Worm (Caenorhabditis elegans): ENCODE measurements around the gene cdr-6.

The cdr-6 gene

DNA sequence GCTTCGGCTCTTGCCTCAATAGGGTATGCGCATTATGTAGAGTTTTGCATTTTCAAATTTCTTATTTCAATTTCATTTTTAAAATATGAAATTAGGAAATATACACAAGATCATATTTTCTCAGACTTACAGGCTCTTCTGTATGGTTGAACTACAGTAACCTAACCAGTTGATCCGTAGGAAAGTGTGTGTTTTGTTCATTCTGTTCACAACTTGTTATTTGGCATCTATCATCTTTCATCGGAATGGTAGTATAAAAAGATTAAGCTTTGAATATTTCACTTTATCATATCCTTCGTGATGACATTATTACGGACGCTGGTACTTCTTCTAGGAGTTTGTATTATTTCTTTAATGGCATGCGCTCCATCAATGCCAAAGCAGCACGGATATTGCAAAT, 7.6 kb downstream of the cdr-6 start, which contains the start of gene K01D12.10:
K01D12.10 (plus strand) TSS at position 301 of the 400 bp plus-strand sequence.
- TF ChIP-seq mes-2 (tag; optimal IDR thresholded peaks at IDR 0.05; ENCODE audit: poor library complexity, severe bottlenecking) = no peak
- TF ChIP-seq zfp-3 (GFP tag; conservative IDR thresholded peaks at IDR 0.05) = no peak
- TF ChIP-seq duxl-1 (tag; optimal IDR thresholded peaks at IDR 0.05; ENCODE audit: poor library complexity) = no peak
- TF ChIP-seq snpc-1.2 (GFP tag; IDR thresholded peaks at IDR 0.05) = no peak
- TF ChIP-seq ZK337.2 (GFP tag; IDR thresholded peaks at IDR 0.05) = no peak
- no peak for TF ChIP-seq ztf-7 (tag; optimal IDR thresholded peaks at IDR 0.05)
- no peak for TF ChIP-seq lir-3 (tag; optimal IDR thresholded peaks at IDR 0.05)
- no peak for TF ChIP-seq fos-1 (tag; optimal IDR thresholded peaks at IDR 0.05)

DNA sequence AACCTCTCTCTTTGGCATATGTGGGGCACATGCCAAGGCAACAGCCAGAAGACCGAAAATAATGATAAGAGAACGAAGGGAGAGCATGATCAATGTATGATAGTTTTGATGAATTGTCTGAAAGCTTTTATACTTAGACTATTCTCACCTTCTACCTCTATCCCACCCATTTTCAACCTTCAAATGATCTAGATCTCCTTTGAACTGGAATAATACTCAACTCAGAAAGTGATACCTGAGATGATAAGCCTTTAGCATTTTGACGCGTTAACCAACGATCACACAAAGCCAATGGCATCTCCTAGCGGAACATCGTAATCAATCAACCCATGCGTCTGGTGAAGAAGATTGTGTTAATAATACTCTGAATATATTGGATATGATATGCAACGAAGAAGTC, 9.0 kb downstream of the cdr-6 start, which contains the start of gene K01D12.9:
K01D12.9 (minus strand) TSS at position 101 of the 400 bp plus-strand sequence.
- no peak for TF ChIP-seq ceh-62 (tag; optimal IDR thresholded peaks at IDR 0.05)
- no peak for TF ChIP-seq Y5F2A.4 (GFP tag; optimal IDR thresholded peaks at IDR 0.05)
- peak; percentile 2 for TF ChIP-seq nhr-48 (tag; optimal IDR thresholded peaks at IDR 0.05)
- TF ChIP-seq lin-15B (tag; optimal IDR thresholded peaks at IDR 0.05) = no peak
- TF ChIP-seq tra-1 (GFP tag; IDR thresholded peaks at IDR 0.05) = no peak

DNA sequence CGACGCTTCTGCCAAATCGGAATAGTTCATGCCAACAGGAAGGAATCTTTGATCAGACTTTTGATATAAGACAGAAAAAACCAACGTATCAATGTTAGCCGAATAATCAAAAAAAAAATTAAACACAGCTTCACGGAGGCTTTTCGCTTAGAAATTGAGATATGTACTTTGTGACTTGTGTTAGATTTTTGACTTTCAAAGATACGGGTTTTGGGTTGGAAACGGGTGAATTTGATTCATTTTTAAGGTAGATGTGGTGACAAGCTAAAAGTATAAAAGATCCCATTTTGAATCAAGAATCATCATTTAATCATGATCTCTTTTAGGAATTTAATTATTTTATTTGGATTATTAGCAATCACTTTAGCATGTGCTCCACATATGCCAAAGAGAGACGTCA, 11.1 kb downstream of the cdr-6 start, which contains the start of gene K01D12.8:
K01D12.8 (plus strand) TSS at position 301 of the 400 bp plus-strand sequence.
- TF ChIP-seq unc-62 (GFP tag; optimal IDR thresholded peaks at IDR 0.05 in 1 of 2) (peak in 1 of 2 experiments; percentile 32), unc-62 (tag; optimal IDR thresholded peaks at IDR 0.05) (no peak), madf-5 (GFP tag; IDR thresholded peaks at IDR 0.05) (no peak)

DNA sequence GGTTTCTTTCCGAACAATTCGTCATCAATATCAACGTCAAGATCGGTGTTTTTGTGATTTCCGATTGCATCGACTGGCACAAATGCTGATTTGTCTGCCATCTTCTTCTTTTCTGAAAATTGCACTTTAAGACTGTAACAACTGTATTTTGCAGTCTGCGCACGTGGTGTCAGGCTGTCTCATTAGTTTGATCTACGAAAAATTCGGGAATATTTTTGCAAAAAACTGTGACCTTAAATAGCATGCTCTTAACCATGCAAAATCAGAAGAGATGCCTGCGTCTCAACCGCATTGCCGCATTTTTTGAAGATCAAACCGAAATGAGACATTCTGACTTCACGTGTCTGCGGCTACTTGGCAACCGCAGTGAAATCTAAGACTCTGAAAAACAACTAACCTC, 12.1 kb downstream of the cdr-6 start, which contains the start of gene K01D12.7:
K01D12.7 (minus strand) TSS at position 101 of the 400 bp plus-strand sequence.
- TF ChIP-seq nhr-10 (tag; optimal IDR thresholded peaks at IDR 0.05) (no peak), nhr-111 (GFP tag; optimal IDR thresholded peaks at IDR 0.05) (no peak), hif-1 (tag; optimal IDR thresholded peaks at IDR 0.05) (no peak), jun-1 (tag; optimal IDR thresholded peaks at IDR 0.05) (no peak), daf-8 (GFP tag; IDR thresholded peaks at IDR 0.05) (no peak), lin-29 (GFP tag; IDR thresholded peaks at IDR 0.05) (no peak), mxl-3 (GFP tag; optimal IDR thresholded peaks at IDR 0.05) (no peak), egl-43 (GFP tag; IDR thresholded peaks at IDR 0.05) (no peak), nhr-25 (tag; optimal IDR thresholded peaks at IDR 0.05; ENCODE audit: borderline replicate concordance, insufficient read depth) (no peak), ctbp-1 (GFP tag; IDR thresholded peaks at IDR 0.05) (no peak), madf-5 (GFP tag; IDR thresholded peaks at IDR 0.05) (no peak), daf-12 (tag; optimal IDR thresholded peaks at IDR 0.05) (no peak), F26F4.8 (GFP tag; conservative IDR thresholded peaks at IDR 0.05) (no peak), sdz-12 (GFP tag; optimal IDR thresholded peaks at IDR 0.05) (no peak), nhr-41 (GFP tag; IDR thresholded peaks at IDR 0.05) (no peak), pha-4 (GFP tag; IDR thresholded peaks at IDR 0.05) (no peak), pha-4 (tag; optimal IDR thresholded peaks at IDR 0.05) (no peak), nhr-76 (tag; optimal IDR thresholded peaks at IDR 0.05) (no peak), dmd-9 (GFP tag; IDR thresholded peaks at IDR 0.05) (no peak)

DNA sequence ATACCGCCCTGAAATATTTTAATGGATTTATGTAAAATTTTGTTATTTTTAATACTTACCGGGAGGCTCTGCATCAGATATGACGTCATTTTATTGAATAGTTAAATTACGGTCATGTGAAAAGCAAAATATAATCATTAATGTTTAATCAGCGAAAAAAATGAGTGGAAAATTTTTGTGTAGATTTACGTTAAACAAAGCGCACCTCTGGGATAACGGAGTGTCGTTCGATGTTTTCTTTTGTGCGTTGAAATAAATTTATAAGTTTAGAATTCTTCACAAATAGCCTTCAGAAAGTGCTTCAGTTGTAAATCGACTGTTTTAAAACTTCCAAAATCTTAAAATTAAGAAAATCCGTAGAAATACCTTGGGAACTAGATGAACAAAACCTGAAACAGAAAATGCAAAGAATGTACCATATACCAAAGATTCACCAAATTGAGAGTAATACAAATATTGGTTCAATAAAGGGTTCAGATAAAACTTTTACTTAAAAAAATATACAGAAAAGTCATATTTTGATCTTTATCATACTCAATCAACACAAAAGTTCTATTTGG, 12.7 kb downstream of the cdr-6 start, which contains the start of the genes K01D12.20 and miga-1:
K01D12.20 (minus strand) TSS at position 138 of the 560 bp plus-strand sequence.
miga-1 (minus strand) TSS at position 183 of the 560 bp plus-strand sequence.
- TF ChIP-seq dpl-1 (GFP tag; optimal IDR thresholded peaks at IDR 0.05) (no peak), hlh-30 (tag; optimal IDR thresholded peaks at IDR 0.05; ENCODE audit: insufficient read depth) (peak; percentile 42), daf-16 (GFP tag; optimal IDR thresholded peaks at IDR 0.05) (no peak), daf-16 (tag; optimal IDR thresholded peaks at IDR 0.05) (peak; percentile 38), rbr-2 (tag; optimal IDR thresholded peaks at IDR 0.05) (peak; percentile 4), F49E8.2 (tag; optimal IDR thresholded peaks at IDR 0.05; ENCODE audit: borderline replicate concordance) (no peak), lin-13 (GFP tag; optimal IDR thresholded peaks at IDR 0.05) (no peak), R02D3.7 (tag; optimal IDR thresholded peaks at IDR 0.05) (peak; percentile 78), Y48G9A.11 (GFP tag; IDR thresholded peaks at IDR 0.05) (peak; percentile 97), ZK546.5 (tag; optimal IDR thresholded peaks at IDR 0.05) (no peak), aha-1 (tag) (peak; percentile 69), arid-1 (GFP tag; conservative IDR thresholded peaks at IDR 0.05) (no peak)

Data from whole organism, L4 larva.